Worm (Caenorhabditis elegans): ENCODE measurements around the gene F28A10.8.
"Not testable (repeated sequence)": the region's sequence is repeated elsewhere in the genome, so short reads cannot be mapped to it uniquely, and the experiment has no call there.

F28A10.8 gene

ce11 chrII:845618-846017 lies 7.3 kb upstream of the F28A10.8 start, which contains the start of gene F28A10.7:
Gene F28A10.7, minus strand, starts transcription at chrII:845718.
- TF ChIP-seq ZK546.5 (tag; optimal IDR thresholded peaks at IDR 0.05) (no peak), nhr-237 (tag; optimal IDR thresholded peaks at IDR 0.05) (no peak), nhr-11 (tag; optimal IDR thresholded peaks at IDR 0.05) (no peak), skn-1 (tag; optimal IDR thresholded peaks at IDR 0.05) (no peak), nhr-12 (tag; optimal IDR thresholded peaks at IDR 0.05) (no peak), sea-2 (GFP tag; optimal IDR thresholded peaks at IDR 0.05) (no peak), nhr-67 (tag; optimal IDR thresholded peaks at IDR 0.05) (no peak)

DNA sequence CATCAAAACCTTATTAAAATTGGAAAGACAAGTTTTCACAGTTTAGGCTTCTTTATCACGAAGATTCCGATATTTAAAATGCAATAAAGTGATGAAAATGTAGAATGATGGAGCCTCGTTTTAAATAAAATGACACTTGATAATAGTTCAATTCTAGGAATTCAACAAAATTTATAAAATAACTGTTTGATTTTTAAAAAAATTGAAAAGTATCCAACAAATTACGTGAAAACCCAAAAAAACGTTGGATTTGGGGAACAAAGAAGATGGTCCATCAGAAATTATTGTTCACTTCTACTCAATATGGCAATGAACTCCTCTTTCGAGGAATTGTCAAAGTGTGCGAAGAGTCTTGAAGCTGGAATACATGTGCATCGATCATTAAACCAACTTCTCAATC lies 5.7 kb upstream of the F28A10.8 start, which contains the start of gene F28A10.4:
TSS of gene F28A10.4 (plus strand) at position 301 of the 400 bp plus-strand sequence.
- TF ChIP-seq lin-39 (tag; optimal IDR thresholded peaks at IDR 0.05): no peak
- no peak for TF ChIP-seq mml-1 (tag; optimal IDR thresholded peaks at IDR 0.05)
- no peak for TF ChIP-seq ceh-28 (tag; optimal IDR thresholded peaks at IDR 0.05)

DNA sequence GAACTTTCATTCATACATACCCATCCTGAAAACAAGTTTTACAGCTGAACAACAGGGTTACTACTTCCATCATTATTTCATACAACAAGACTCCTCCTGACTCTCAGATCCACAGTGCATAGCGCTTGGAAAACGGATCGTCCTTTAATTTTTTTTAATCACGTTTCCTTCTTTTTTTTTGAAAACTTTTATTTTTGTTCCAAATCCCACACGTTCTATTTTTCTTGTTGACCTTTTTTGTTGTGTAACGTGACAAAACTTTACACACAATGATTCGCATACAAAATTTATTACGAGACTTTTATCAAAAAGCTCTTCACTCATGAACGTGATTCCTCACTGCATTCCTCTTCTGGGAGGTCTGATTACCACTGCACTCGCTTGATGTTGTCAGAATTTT lies 1.8 kb upstream of the F28A10.8 start, which contains the start of gene clc-33:
TSS of gene clc-33 (plus strand) at position 301 of the 400 bp plus-strand sequence.
- no peak for TF ChIP-seq eor-1 (tag; optimal IDR thresholded peaks at IDR 0.05)

DNA sequence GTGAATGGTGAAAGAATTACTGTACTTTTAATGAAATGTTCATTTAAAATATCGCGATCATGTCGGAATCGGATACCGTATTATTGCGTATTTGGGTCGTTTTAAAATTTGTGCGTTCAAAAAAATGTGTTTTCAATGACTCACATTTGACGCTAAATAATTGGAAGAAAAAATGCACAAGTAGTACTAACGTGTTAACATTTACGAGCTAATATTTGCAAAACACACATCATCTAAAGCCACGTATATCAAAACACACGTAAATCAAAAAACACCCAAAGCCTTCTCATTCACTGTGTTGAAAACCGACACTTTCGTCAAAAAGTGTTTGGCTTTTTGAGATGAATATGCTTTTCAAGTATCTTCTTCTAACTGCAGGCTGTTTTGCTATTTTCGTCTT lies 12.8 kb downstream of the F28A10.8 start, which contains the start of gene F28A10.1:
TSS of gene F28A10.1 (plus strand) at position 301 of the 400 bp plus-strand sequence.
- TF ChIP-seq nhr-76 (tag; optimal IDR thresholded peaks at IDR 0.05) (no peak), elt-1 (tag; optimal IDR thresholded peaks at IDR 0.05) (no peak)

ce11 chrII:823529-823928 lies 14.8 kb downstream of the F28A10.8 start, which contains the start of gene F46F5.10:
Gene F46F5.10, plus strand, starts transcription at chrII:823829.
- TF ChIP-seq nhr-43 (tag; optimal IDR thresholded peaks at IDR 0.05; ENCODE audit: poor library complexity, severe bottlenecking): no peak
- no peak for TF ChIP-seq ztf-11 (tag; optimal IDR thresholded peaks at IDR 0.05)
- TF ChIP-seq lsy-12 (tag; optimal IDR thresholded peaks at IDR 0.05): no peak
- no peak for TF ChIP-seq ZK546.5 (tag; optimal IDR thresholded peaks at IDR 0.05)
- no peak for TF ChIP-seq egl-5 (tag; optimal IDR thresholded peaks at IDR 0.05)
- no peak for TF ChIP-seq aly-2 (tag; optimal IDR thresholded peaks at IDR 0.05)
- TF ChIP-seq elt-1 (tag; optimal IDR thresholded peaks at IDR 0.05): no peak
- TF ChIP-seq tbx-2 (tag; optimal IDR thresholded peaks at IDR 0.05): no peak
- TF ChIP-seq jun-1 (tag; optimal IDR thresholded peaks at IDR 0.05): no peak
- TF ChIP-seq pqm-1 (tag; optimal IDR thresholded peaks at IDR 0.05): no peak
- no peak for TF ChIP-seq nhr-25 (tag; optimal IDR thresholded peaks at IDR 0.05)

DNA sequence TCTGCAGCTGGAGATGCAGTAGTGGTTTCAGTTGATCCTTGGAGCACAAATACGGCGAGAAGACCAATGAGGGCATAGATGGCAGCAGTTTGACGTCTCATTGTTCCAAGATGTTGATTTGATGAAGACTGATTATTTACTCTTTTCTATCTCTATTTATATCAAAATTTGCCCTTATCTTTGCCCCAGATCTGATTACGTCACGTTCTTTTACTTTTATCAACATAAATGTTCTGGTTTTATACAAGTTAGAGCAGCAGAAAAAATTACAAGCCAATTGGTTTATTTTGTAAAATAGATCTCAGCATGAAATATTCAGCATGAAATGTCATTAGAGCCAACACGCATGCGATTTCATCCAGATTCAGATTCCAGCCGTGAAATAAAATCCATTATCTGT lies 15.6 kb downstream of the F28A10.8 start, which contains the start of gene msrp-4:
TSS of gene msrp-4 (minus strand) at position 101 of the 400 bp plus-strand sequence.
- not testable (repeated sequence) for TF ChIP-seq skn-1 (tag; optimal IDR thresholded peaks at IDR 0.05); nfya-1 (tag; optimal IDR thresholded peaks at IDR 0.05; ENCODE audit: insufficient read depth); jun-1 (tag; optimal IDR thresholded peaks at IDR 0.05)

DNA sequence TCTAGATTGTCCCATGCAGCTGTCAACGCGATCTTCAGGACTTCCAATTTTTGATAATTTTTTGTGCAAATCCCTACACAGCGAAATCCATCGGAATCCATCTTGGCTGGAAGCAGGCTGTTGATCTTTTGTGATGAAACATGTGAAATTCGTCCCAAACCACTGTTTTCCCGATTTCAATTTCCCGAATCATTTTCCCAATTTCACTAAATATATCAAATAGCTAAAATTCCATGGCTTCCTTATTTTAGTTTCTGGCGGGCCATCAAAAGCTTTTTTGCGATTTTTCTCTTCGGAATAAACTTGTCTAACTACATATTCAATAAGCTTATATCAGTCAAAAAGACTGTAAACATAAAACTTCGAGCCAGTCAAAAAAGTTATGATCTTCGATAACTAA lies 16.8 kb downstream of the F28A10.8 start, which contains the start of gene F46F5.8:
TSS of gene F46F5.8 (minus strand) at position 101 of the 400 bp plus-strand sequence.
- no peak for TF ChIP-seq lin-39 (tag; optimal IDR thresholded peaks at IDR 0.05)
- no peak for TF ChIP-seq egl-5 (tag; optimal IDR thresholded peaks at IDR 0.05)
- TF ChIP-seq elt-3 (tag; optimal IDR thresholded peaks at IDR 0.05): no peak
- no peak for TF ChIP-seq nhr-11 (tag; optimal IDR thresholded peaks at IDR 0.05)
- TF ChIP-seq jun-1 (tag; optimal IDR thresholded peaks at IDR 0.05): no peak
- no peak for TF ChIP-seq nhr-77 (tag; optimal IDR thresholded peaks at IDR 0.05)
- no peak for TF ChIP-seq eor-1 (tag; optimal IDR thresholded peaks at IDR 0.05)
- no peak for TF ChIP-seq pha-4 (tag; optimal IDR thresholded peaks at IDR 0.05)
- TF ChIP-seq ceh-82 (tag; optimal IDR thresholded peaks at IDR 0.05): no peak
- TF ChIP-seq lin-15B (tag; optimal IDR thresholded peaks at IDR 0.05): no peak
- TF ChIP-seq ceh-9 (tag; optimal IDR thresholded peaks at IDR 0.05): no peak
- TF ChIP-seq nhr-76 (tag; optimal IDR thresholded peaks at IDR 0.05): no peak
- TF ChIP-seq fkh-2 (tag; optimal IDR thresholded peaks at IDR 0.05): no peak
- TF ChIP-seq ceh-28 (tag; optimal IDR thresholded peaks at IDR 0.05): no peak
- no peak for TF ChIP-seq fkh-10 (GFP tag; optimal IDR thresholded peaks at IDR 0.05)
- TF ChIP-seq nhr-43 (tag; optimal IDR thresholded peaks at IDR 0.05; ENCODE audit: poor library complexity, severe bottlenecking): no peak
- no peak for TF ChIP-seq egl-27 (tag; optimal IDR thresholded peaks at IDR 0.05)
- TF ChIP-seq zag-1 (tag; optimal IDR thresholded peaks at IDR 0.05): no peak
- no peak for TF ChIP-seq nhr-23 (tag; optimal IDR thresholded peaks at IDR 0.05)
- TF ChIP-seq sea-2 (GFP tag; optimal IDR thresholded peaks at IDR 0.05): no peak

Measured in whole organism, L3 larva.